Fruit fly (Drosophila melanogaster): ENCODE data around the gene CG7968.
A peak's percentile ranks its signal among the peaks of the same experiment; 100 is the strongest.

CG7968 gene

dm6 chr2L:13833058-13833457 is 16.1 kb upstream of the CG7968 start, which contains the start of the genes GatC, PolG2 and Polr2C:
GatC (minus strand) TSS chr2L:13833105.
PolG2 (minus strand) TSS chr2L:13833105.
Polr2C (plus strand) TSS chr2L:13833337.
- TF ChIP-seq tj (GFP tag; optimal IDR thresholded peaks at IDR 0.05) (peak; percentile 0), CG11617 (GFP tag; optimal IDR thresholded peaks at IDR 0.05) (no peak), ovo (GFP tag; optimal IDR thresholded peaks at IDR 0.05) (no peak), Crg-1 (GFP tag; optimal IDR thresholded peaks at IDR 0.05) (peak; percentile 33), CG1620 (GFP tag; optimal IDR thresholded peaks at IDR 0.05) (peak; percentile 12), CG7101 (tag; optimal IDR thresholded peaks at IDR 0.05) (peak; percentile 53), CG33017 (tag; optimal IDR thresholded peaks at IDR 0.05) (peak; percentile 11), CG14711 (tag; optimal IDR thresholded peaks at IDR 0.05) (peak; percentile 19), Mnt (GFP tag; optimal IDR thresholded peaks at IDR 0.05) (peak; percentile 38)

- TF ChIP-seq cic (GFP tag; optimal IDR thresholded peaks at IDR 0.05) (peak; percentile 91), bab1 (GFP tag; optimal IDR thresholded peaks at IDR 0.05) (peak; percentile 100), Clk (GFP tag; optimal IDR thresholded peaks at IDR 0.05) (peak; percentile 99), CG7101 (tag; optimal IDR thresholded peaks at IDR 0.05) (peak; percentile 100), CG5204 (GFP tag; optimal IDR thresholded peaks at IDR 0.05) (peak; percentile 100), CG14711 (tag; optimal IDR thresholded peaks at IDR 0.05) (peak; percentile 98), CG1620 (GFP tag; optimal IDR thresholded peaks at IDR 0.05) (peak; percentile 99), Mnt (GFP tag; optimal IDR thresholded peaks at IDR 0.05) (peak; percentile 98), CG7045 (GFP tag; optimal IDR thresholded peaks at IDR 0.05) (peak; percentile 99), tj (GFP tag; optimal IDR thresholded peaks at IDR 0.05) (peak; percentile 91), CG33017 (tag; optimal IDR thresholded peaks at IDR 0.05) (peak; percentile 100), toe (GFP tag; optimal IDR thresholded peaks at IDR 0.05) (peak; percentile 99), Hr96 (GFP tag; optimal IDR thresholded peaks at IDR 0.05) (peak; percentile 99), CG11617 (GFP tag; optimal IDR thresholded peaks at IDR 0.05) (peak; percentile 98), Crg-1 (GFP tag; optimal IDR thresholded peaks at IDR 0.05) (peak; percentile 99), ovo (GFP tag; optimal IDR thresholded peaks at IDR 0.05) (peak; percentile 98), kay (GFP tag; ENCODE audit: borderline replicate concordance) (no peak), CG12768 (GFP tag; optimal IDR thresholded peaks at IDR 0.05) (peak; percentile 99), pad (GFP tag; optimal IDR thresholded peaks at IDR 0.05) (peak; percentile 93), cnc (optimal IDR thresholded peaks at IDR 0.05) (no peak)
Measured at dm6 chr2L:13835002-13835910, 13.9 kb upstream of the CG7968 start, which contains the start of the genes mRpS23 and CenG1A. mRpS23 (minus strand) TSS chr2L:13835072. CenG1A (plus strand) TSS chr2L:13835564.

dm6 chr2L:13835959-13836358 is 13.2 kb upstream of the CG7968 start:
- TF ChIP-seq pad (GFP tag; optimal IDR thresholded peaks at IDR 0.05) (no peak), Crg-1 (GFP tag; optimal IDR thresholded peaks at IDR 0.05) (no peak), tj (GFP tag; optimal IDR thresholded peaks at IDR 0.05) (no peak), CG11617 (GFP tag; optimal IDR thresholded peaks at IDR 0.05) (no peak), bab1 (GFP tag; optimal IDR thresholded peaks at IDR 0.05) (no peak), CG5204 (GFP tag; optimal IDR thresholded peaks at IDR 0.05) (no peak), ovo (GFP tag; optimal IDR thresholded peaks at IDR 0.05) (no peak), toe (GFP tag; optimal IDR thresholded peaks at IDR 0.05) (no peak), CG7045 (GFP tag; optimal IDR thresholded peaks at IDR 0.05) (no peak)

- no peak for TF ChIP-seq CG11617 (GFP tag; optimal IDR thresholded peaks at IDR 0.05)
- no peak for TF ChIP-seq cnc (optimal IDR thresholded peaks at IDR 0.05)
- TF ChIP-seq Hr96 (GFP tag; optimal IDR thresholded peaks at IDR 0.05) = no peak
- no peak for TF ChIP-seq pad (GFP tag; optimal IDR thresholded peaks at IDR 0.05)
- TF ChIP-seq cic (GFP tag; optimal IDR thresholded peaks at IDR 0.05) = no peak
- no peak for TF ChIP-seq CG5204 (GFP tag; optimal IDR thresholded peaks at IDR 0.05)
- TF ChIP-seq CG1620 (GFP tag; optimal IDR thresholded peaks at IDR 0.05) = no peak
- TF ChIP-seq CG14711 (tag; optimal IDR thresholded peaks at IDR 0.05) = no peak
- no peak for TF ChIP-seq bab1 (GFP tag; optimal IDR thresholded peaks at IDR 0.05)
- TF ChIP-seq Clk (GFP tag; optimal IDR thresholded peaks at IDR 0.05) = no peak
Measured at dm6 chr2L:13837579-13837978, 11.6 kb upstream of the CG7968 start.

- TF ChIP-seq bab1 (GFP tag; optimal IDR thresholded peaks at IDR 0.05) (no peak), Hr96 (GFP tag; optimal IDR thresholded peaks at IDR 0.05) (no peak), ovo (GFP tag; optimal IDR thresholded peaks at IDR 0.05) (no peak), CG7045 (GFP tag; optimal IDR thresholded peaks at IDR 0.05) (peak; percentile 71), CG5204 (GFP tag; optimal IDR thresholded peaks at IDR 0.05) (peak; percentile 10), Mnt (GFP tag; optimal IDR thresholded peaks at IDR 0.05) (no peak), Clk (GFP tag; optimal IDR thresholded peaks at IDR 0.05) (peak; percentile 43), cic (GFP tag; optimal IDR thresholded peaks at IDR 0.05) (peak; percentile 93), cnc (optimal IDR thresholded peaks at IDR 0.05) (no peak), CG11617 (GFP tag; optimal IDR thresholded peaks at IDR 0.05) (peak; percentile 71), kay (GFP tag; ENCODE audit: borderline replicate concordance) (peak; percentile 84), CG1620 (GFP tag; optimal IDR thresholded peaks at IDR 0.05) (no peak), CG14711 (tag; optimal IDR thresholded peaks at IDR 0.05) (no peak), pad (GFP tag; optimal IDR thresholded peaks at IDR 0.05) (peak; percentile 32), toe (GFP tag; optimal IDR thresholded peaks at IDR 0.05) (no peak), Crg-1 (GFP tag; optimal IDR thresholded peaks at IDR 0.05) (peak; percentile 4), CG33017 (tag; optimal IDR thresholded peaks at IDR 0.05) (peak; percentile 78), tj (GFP tag; optimal IDR thresholded peaks at IDR 0.05) (no peak), CG7101 (tag; optimal IDR thresholded peaks at IDR 0.05) (peak; percentile 50), CG12768 (GFP tag; optimal IDR thresholded peaks at IDR 0.05) (peak; percentile 55)
Measured at dm6 chr2L:13838647-13839390, 10.4 kb upstream of the CG7968 start.

Measured in whole organism, adult.